Fruit fly (Drosophila melanogaster) whole organism, embryonic: ENCODE results near the gene Syp.

Experiments used
- ATbp ChIP-seq: fragments of 200-800 bp; sonication (Bioruptor generic); optimal IDR thresholded peaks from 2 replicates; lab custom pipeline; 2017; ENCODE audit warnings: missing biosample characterization, mild to moderate bottlenecking, missing genetic modification characterization, missing genetic modification reagents
- Asciz ChIP-seq: fragments of 200-800 bp; sonication (Bioruptor generic); optimal IDR thresholded peaks from 2 replicates; lab custom pipeline; 2017; ENCODE audit warnings: missing biosample characterization, mild to moderate bottlenecking, missing genetic modification characterization, missing genetic modification reagents
- CG12155 ChIP-seq: fragments of 200-800 bp; sonication (Bioruptor generic); optimal IDR thresholded peaks from 3 replicates; lab custom pipeline; 2016; ENCODE audit warnings: missing biosample characterization, missing genetic modification characterization
- CG12219 ChIP-seq: fragments of 200-800 bp; sonication (Bioruptor generic); optimal IDR thresholded peaks from 3 replicates; lab custom pipeline; 2018; ENCODE audit warnings: missing biosample characterization, mild to moderate bottlenecking, missing genetic modification characterization
- CG12236 ChIP-seq: fragments of 200-800 bp; sonication (Bioruptor generic); optimal IDR thresholded peaks from 2 replicates; lab custom pipeline; 2016; ENCODE audit warnings: missing biosample characterization, missing genetic modification characterization
- CG13775 ChIP-seq: fragments of 200-800 bp; sonication (Bioruptor generic); optimal IDR thresholded peaks from 3 replicates; lab custom pipeline; 2017; ENCODE audit warnings: missing biosample characterization, mild to moderate bottlenecking, missing genetic modification characterization
- CG14441 ChIP-seq: fragments of 200-800 bp; sonication (Bioruptor generic); IDR thresholded peaks from 2 replicates; pipeline ENCODE4 v1.3.6; 2022; ENCODE audit warnings: missing biosample characterization, missing genetic modification characterization
- CG15601 ChIP-seq: fragments of 200-800 bp; sonication (Bioruptor generic); optimal IDR thresholded peaks from 3 replicates; lab custom pipeline; 2019; ENCODE audit warnings: missing biosample characterization, mild to moderate bottlenecking, missing genetic modification characterization, moderate library complexity
- CG17829 ChIP-seq: fragments of 200-800 bp; optimal IDR thresholded peaks from 2 replicates; lab custom pipeline; 2019; ENCODE audit warnings: missing biosample characterization, mild to moderate bottlenecking, missing genetic modification characterization, moderate library complexity
- CG2129 ChIP-seq: fragments of 200-800 bp; sonication (Bioruptor generic); IDR thresholded peaks from 2 replicates; pipeline ENCODE4 v1.3.6; 2022; ENCODE audit warnings: missing biosample characterization, missing genetic modification characterization; ENCODE audit not compliant: partially characterized antibody
- CG30403 ChIP-seq: fragments of 200-800 bp; sonication (Bioruptor generic); optimal IDR thresholded peaks from 3 replicates; lab custom pipeline; 2016; ENCODE audit warnings: missing biosample characterization, missing genetic modification characterization
- CG31441 ChIP-seq: fragments of 200-800 bp; sonication (Bioruptor generic); IDR thresholded peaks from 2 replicates; pipeline ENCODE4 v1.3.6; 2022; ENCODE audit warnings: missing biosample characterization, missing genetic modification characterization
- CG4404 ChIP-seq: fragments of 200-800 bp; sonication (Bioruptor generic); IDR thresholded peaks from 2 replicates; pipeline ENCODE4 v1.3.6; 2022; ENCODE audit warnings: missing biosample characterization, missing genetic modification characterization
- CG5180 ChIP-seq: fragments of 200-800 bp; sonication (Bioruptor generic); optimal IDR thresholded peaks from 3 replicates; lab custom pipeline; 2017; ENCODE audit warnings: missing biosample characterization, missing genetic modification characterization, mild to moderate bottlenecking, moderate library complexity, missing genetic modification reagents
- CG7745 ChIP-seq: fragments of 200-800 bp; sonication (Bioruptor generic); optimal IDR thresholded peaks from 2 replicates; lab custom pipeline; 2018; ENCODE audit warnings: missing biosample characterization, mild to moderate bottlenecking, missing genetic modification characterization, moderate library complexity
- CG7786 ChIP-seq: fragments of 200-800 bp; sonication (Bioruptor generic); optimal IDR thresholded peaks from 2 replicates; lab custom pipeline; 2016; ENCODE audit warnings: missing biosample characterization, missing genetic modification characterization
- CG7928 ChIP-seq: fragments of 200-800 bp; sonication (Bioruptor generic); optimal IDR thresholded peaks from 2 replicates; lab custom pipeline; 2017; ENCODE audit warnings: missing biosample characterization, mild to moderate bottlenecking, missing genetic modification characterization
- CG8765 ChIP-seq: fragments of 200-800 bp; sonication (Bioruptor generic); IDR thresholded peaks from 2 replicates; pipeline ENCODE4 v1.3.6; 2022; ENCODE audit warnings: missing biosample characterization, missing genetic modification characterization
- CG9797 ChIP-seq: fragments of 200-800 bp; sonication (Bioruptor generic); optimal IDR thresholded peaks from 3 replicates; lab custom pipeline; 2018; ENCODE audit warnings: missing biosample characterization, mild to moderate bottlenecking, missing genetic modification characterization
- Camta ChIP-seq: fragments of 200-800 bp; sonication (Bioruptor generic); optimal IDR thresholded peaks from 2 replicates; lab custom pipeline; 2016; ENCODE audit warnings: missing biosample characterization, missing genetic modification characterization
- Chrac-16 ChIP-seq: fragments of 200-800 bp; sonication (Bioruptor generic); optimal IDR thresholded peaks from 3 replicates; lab custom pipeline; 2016; ENCODE audit warnings: missing biosample characterization, missing genetic modification characterization
- Gsc ChIP-seq: fragments of 200-800 bp; sonication (Bioruptor generic); IDR thresholded peaks from 2 replicates; pipeline ENCODE4 v1.3.6; 2022; ENCODE audit warnings: missing biosample characterization, missing genetic modification characterization
- HLH3B ChIP-seq: fragments of 200-800 bp; sonication (Bioruptor generic); IDR thresholded peaks from 2 replicates; pipeline ENCODE4 v1.3.6; 2022; ENCODE audit warnings: missing biosample characterization, missing genetic modification characterization
- Hr78 ChIP-seq, 2 experiments: fragments of 200-800 bp in 1 of 2; fragments of >200 bp in 1 of 2; sonication (Bioruptor generic) in 1 of 2; optimal IDR thresholded peaks; 2 replicates each; lab custom pipeline; 2017 to 2019; ENCODE audit warnings: missing biosample characterization in 2 of 2, missing genetic modification characterization in 2 of 2, mild to moderate bottlenecking in 1 of 2, moderate library complexity in 1 of 2
- Kr ChIP-seq: fragments of 200-800 bp; sonication (Bioruptor generic); optimal IDR thresholded peaks from 2 replicates; lab custom pipeline; 2017; ENCODE audit warnings: missing biosample characterization, mild to moderate bottlenecking, missing genetic modification characterization
- Meics ChIP-seq: fragments of 200-800 bp; sonication (Bioruptor generic); optimal IDR thresholded peaks from 2 replicates; lab custom pipeline; 2017; ENCODE audit warnings: missing biosample characterization, mild to moderate bottlenecking, missing genetic modification characterization
- Myb ChIP-seq: fragments of 200-800 bp; sonication (Bioruptor generic); optimal IDR thresholded peaks from 2 replicates; lab custom pipeline; 2016; ENCODE audit warnings: missing biosample characterization, missing genetic modification characterization
- Ptx1 ChIP-seq: fragments of 200-800 bp; sonication (Bioruptor generic); IDR thresholded peaks from 2 replicates; pipeline ENCODE4 v1.3.6; 2022; ENCODE audit warnings: missing biosample characterization, missing genetic modification characterization
- Side ChIP-seq: fragments of 200-800 bp; sonication (Bioruptor generic); optimal IDR thresholded peaks from 2 replicates; lab custom pipeline; 2016; ENCODE audit warnings: missing biosample characterization, missing genetic modification characterization
- Sry-δ ChIP-seq: fragments of 200-800 bp; sonication (Bioruptor generic); optimal IDR thresholded peaks from 2 replicates; lab custom pipeline; 2016; ENCODE audit warnings: missing biosample characterization, missing genetic modification characterization
- btn ChIP-seq: fragments of 200-800 bp; sonication (Bioruptor generic); optimal IDR thresholded peaks from 2 replicates; lab custom pipeline; 2016; ENCODE audit warnings: missing biosample characterization, missing genetic modification characterization
- chn ChIP-seq: fragments of 200-800 bp; sonication (Bioruptor generic); optimal IDR thresholded peaks from 2 replicates; lab custom pipeline; 2016; ENCODE audit warnings: missing biosample characterization, missing genetic modification characterization
- crc ChIP-seq: fragments of 200-800 bp; sonication (Bioruptor generic); optimal IDR thresholded peaks from 2 replicates; lab custom pipeline; 2016; ENCODE audit warnings: missing biosample characterization, missing genetic modification characterization
- crol ChIP-seq: fragments of 200-800 bp; sonication (Bioruptor generic); IDR thresholded peaks from 2 replicates; pipeline ENCODE4 v1.3.6; 2022; ENCODE audit warnings: missing biosample characterization, missing genetic modification characterization
- dimm ChIP-seq: fragments of 200-800 bp; sonication (Bioruptor generic); IDR thresholded peaks from 2 replicates; pipeline ENCODE4 v1.3.6; 2022; ENCODE audit warnings: missing biosample characterization, missing genetic modification characterization
- dpn ChIP-seq, 2 experiments: fragments of 200-800 bp; sonication (Bioruptor generic); optimal IDR thresholded peaks; 3 replicates each; lab custom pipeline; 2016; ENCODE audit warnings: missing biosample characterization in 2 of 2, missing genetic modification characterization in 2 of 2
- emc ChIP-seq: fragments of 200-800 bp; sonication (Bioruptor generic); optimal IDR thresholded peaks from 2 replicates; lab custom pipeline; 2016; ENCODE audit warnings: missing biosample characterization, missing genetic modification characterization
- fd96Cb ChIP-seq: fragments of 200-800 bp; sonication (Bioruptor generic); optimal IDR thresholded peaks from 2 replicates; lab custom pipeline; 2018; ENCODE audit warnings: missing biosample characterization, mild to moderate bottlenecking, missing genetic modification characterization, moderate library complexity
- h ChIP-seq: fragments of >200 bp; optimal IDR thresholded peaks from 2 replicates; lab custom pipeline; 2017
- her ChIP-seq: fragments of 200-800 bp; sonication (Bioruptor generic); optimal IDR thresholded peaks from 2 replicates; lab custom pipeline; 2016; ENCODE audit warnings: missing biosample characterization, missing genetic modification characterization
- klu ChIP-seq: fragments of 200-800 bp; sonication (Bioruptor generic); IDR thresholded peaks from 2 replicates; pipeline ENCODE4 v1.3.6; 2022; ENCODE audit warnings: missing biosample characterization, missing genetic modification characterization
- lola ChIP-seq, 3 experiments: fragments of >200 bp in 2 of 3; fragments of 200-800 bp in 1 of 3; sonication (Bioruptor generic) in 1 of 3; optimal IDR thresholded peaks; 2 replicates each; lab custom pipeline; 2017 to 2019; ENCODE audit warnings: missing biosample characterization in 3 of 3, missing genetic modification characterization in 3 of 3, mild to moderate bottlenecking in 1 of 3, moderate library complexity in 1 of 3
- maf-S ChIP-seq: fragments of 200-800 bp; sonication (Bioruptor generic); optimal IDR thresholded peaks from 2 replicates; lab custom pipeline; 2016; ENCODE audit warnings: missing biosample characterization, missing genetic modification characterization
- mld ChIP-seq: fragments of 200-800 bp; sonication (Bioruptor generic); IDR thresholded peaks from 3 replicates; pipeline ENCODE4 v1.3.6; 2022; ENCODE audit warnings: missing biosample characterization, missing genetic modification characterization; ENCODE audit not compliant: partially characterized antibody
- onecut ChIP-seq: fragments of 200-800 bp; sonication (Bioruptor generic); IDR thresholded peaks from 2 replicates; pipeline ENCODE4 v1.3.6; 2022; ENCODE audit warnings: missing biosample characterization, missing genetic modification characterization
- p53 ChIP-seq: fragments of 200-800 bp; sonication (Bioruptor generic); optimal IDR thresholded peaks from 2 replicates; lab custom pipeline; 2016; ENCODE audit warnings: missing biosample characterization, missing genetic modification characterization
- pho ChIP-seq: fragments of 200-800 bp; sonication (Bioruptor generic); optimal IDR thresholded peaks from 2 replicates; lab custom pipeline; 2016; ENCODE audit warnings: missing biosample characterization, missing genetic modification characterization
- row ChIP-seq: fragments of 200-800 bp; sonication (Bioruptor generic); IDR thresholded peaks from 3 replicates; pipeline ENCODE4 v1.3.6; 2022; ENCODE audit warnings: missing biosample characterization, missing genetic modification characterization
- salm ChIP-seq: fragments of 200-800 bp; sonication (Bioruptor generic); optimal IDR thresholded peaks from 2 replicates; lab custom pipeline; 2018; ENCODE audit warnings: missing biosample characterization, mild to moderate bottlenecking, missing genetic modification characterization
- ttk ChIP-seq: fragments of 200-800 bp; sonication (Bioruptor generic); IDR thresholded peaks from 2 replicates; pipeline ENCODE4 v2.1.2; 2022; ENCODE audit warnings: missing biosample characterization, missing genetic modification characterization
- z ChIP-seq: fragments of 200-800 bp; sonication (Bioruptor generic); IDR thresholded peaks from 3 replicates; pipeline ENCODE4 v1.3.6; 2022; ENCODE audit warnings: missing biosample characterization, missing genetic modification characterization
- zf30C ChIP-seq: fragments of 200-800 bp; sonication (Bioruptor generic); optimal IDR thresholded peaks from 3 replicates; lab custom pipeline; 2018; ENCODE audit warnings: missing biosample characterization, mild to moderate bottlenecking, missing genetic modification characterization
- zfh2 ChIP-seq: fragments of 200-800 bp; sonication (Bioruptor generic); optimal IDR thresholded peaks from 2 replicates; lab custom pipeline; 2016; ENCODE audit warnings: missing biosample characterization, missing genetic modification characterization

Gene Syp

dm6 chr3R:20735405-20735804 is 21.1 kb upstream of the Syp start, which contains the start of gene Cdk2 (continued):
- TF ChIP-seq pho (GFP tag; lab: Kevin White, UChicago) (no peak), CG17829 (tag; lab: Kevin White, UChicago) (peak; percentile 14), her (GFP tag; lab: Kevin White, UChicago) (peak; percentile 9), chn (GFP tag; lab: Kevin White, UChicago) (no peak), CG7745 (no peak), maf-S (no peak), Side (GFP tag; lab: Kevin White, UChicago) (no peak), CG12219 (no peak), CG15601 (tag; lab: Kevin White, UChicago) (no peak), Chrac-16 (GFP tag; lab: Kevin White, UChicago) (no peak), Sry-δ (GFP tag; lab: Kevin White, UChicago) (peak; percentile 92), Myb (peak; percentile 53), CG9797 (GFP tag; lab: Kevin White, UChicago) (no peak), klu (GFP tag; lab: Robert Waterston, UW) (no peak), zfh2 (GFP tag; lab: Kevin White, UChicago) (peak; percentile 7), row (GFP tag; lab: Robert Waterston, UW) (peak; percentile 86), Meics (GFP tag; lab: Kevin White, UChicago) (no peak), CG14441 (GFP tag; lab: Robert Waterston, UW) (no peak), Gsc (GFP tag; lab: Robert Waterston, UW) (no peak), CG7928 (GFP tag; lab: Kevin White, UChicago) (no peak), CG13775 (no peak), salm (tag; lab: Kevin White, UChicago) (no peak), Kr (GFP tag; lab: Kevin White, UChicago) (no peak), Camta (GFP tag; lab: Kevin White, UChicago) (no peak), CG12236 (no peak), CG30403 (GFP tag; lab: Kevin White, UChicago) (no peak), mld (GFP tag; lab: Robert Waterston, UW) (peak; percentile 91), emc (GFP tag; lab: Kevin White, UChicago) (no peak), CG31441 (GFP tag; lab: Robert Waterston, UW) (no peak), CG4404 (GFP tag; lab: Robert Waterston, UW) (no peak), Ptx1 (0 out of 2 replicates have a peak, but pooled peaks have one; percentile 5), dimm (GFP tag; lab: Robert Waterston, UW) (no peak), Hr78 (GFP tag; optimal IDR thresholded peaks at IDR 0.05; lab: Kevin White, UChicago) (no peak), CG5180 (GFP tag; lab: Kevin White, UChicago) (no peak), onecut (no peak), dpn (GFP tag; optimal IDR thresholded peaks at IDR 0.05; lab: Kevin White, UChicago) (peak; percentile 12 to 23), CG12155 (GFP tag; lab: Kevin White, UChicago) (peak; percentile 2), Asciz (GFP tag; lab: Kevin White, UChicago) (no peak), lola (GFP tag; optimal IDR thresholded peaks at IDR 0.05; lab: Kevin White, UChicago) (no peak), h (lab: Kevin White, UChicago) (no peak), ttk (GFP tag; lab: Robert Waterston, UW) (0 out of 2 replicates have a peak, but pooled peaks have one; percentile 7), fd96Cb (tag; lab: Kevin White, UChicago) (no peak), CG8765 (no peak), CG2129 (GFP tag; lab: Robert Waterston, UW) (peak; percentile 74), crc (GFP tag; lab: Kevin White, UChicago) (no peak), zf30C (no peak), p53 (GFP tag; lab: Kevin White, UChicago) (no peak), HLH3B (GFP tag; lab: Robert Waterston, UW) (no peak), crol (GFP tag; lab: Robert Waterston, UW) (no peak), btn (GFP tag; lab: Kevin White, UChicago) (no peak), ATbp (GFP tag; lab: Kevin White, UChicago) (no peak), CG7786 (GFP tag; lab: Kevin White, UChicago) (no peak), z (GFP tag; lab: Robert Waterston, UW) (no peak)
